Worm (Caenorhabditis elegans) whole organism, mixed stage, embryonic: Measurements from ENCODE around the gene sptf-2.

ENCODE experiments used
- ces-1 ChIP-seq: fragments of 150-350 bp; optimal IDR thresholded peaks from 2 replicates; lab custom pipeline; 2014; ENCODE audit warnings: missing biosample characterization, missing genetic modification reagents, missing genetic modification characterization
- snpc-4 ChIP-seq: fragments of 150-350 bp; optimal IDR thresholded peaks from 2 replicates; lab custom pipeline; 2014; ENCODE audit warnings: missing biosample characterization, missing genetic modification characterization
- unc-62 ChIP-seq: fragments of 150-350 bp; optimal IDR thresholded peaks from 2 replicates; lab custom pipeline; 2014; ENCODE audit warnings: missing biosample characterization, missing genetic modification reagents, missing genetic modification characterization

ce11 chrII:8590684-8591083, 34.6 kb upstream of the sptf-2 start, which contains the start of gene aptf-4:
- no peak for TF ChIP-seq ces-1
- no peak for TF ChIP-seq unc-62 (GFP tag; lab: Kevin White, UChicago)
- TF ChIP-seq snpc-4 (tag; lab: Kevin White, UChicago): no peak
